Worm (Caenorhabditis elegans) whole organism, L1 larva: Measurements from ENCODE around the gene sdz-10.

Source experiments
- ceh-90 ChIP-seq: sonication (generic microtip); optimal IDR thresholded peaks from 2 replicates; lab custom pipeline; 2016; ENCODE audit warnings: missing genetic modification characterization, missing compliant biosample characterization
- efl-1 ChIP-seq, 4 experiments: fragments of 150-350 bp; optimal IDR thresholded peaks in 3 of 4; peaks in 1 of 4; 1 replicate in 1 of 4; 2 replicates in 3 of 4; lab custom pipeline; 2014; ENCODE audit warnings: missing biosample characterization in 2 of 4, missing genetic modification characterization in 2 of 4, missing genetic modification reagents in 2 of 4
- egl-27 ChIP-seq, 2 experiments: fragments of 150-350 bp in 1 of 2; sonication (generic microtip); optimal IDR thresholded peaks; 3 replicates each; lab custom pipeline; 2017 to 2018; ENCODE audit warnings: missing biosample characterization in 2 of 2, missing genetic modification characterization in 2 of 2, missing genetic modification reagents in 2 of 2
- fkh-10 ChIP-seq: sonication (generic microtip); optimal IDR thresholded peaks from 2 replicates; lab custom pipeline; 2017; ENCODE audit warnings: missing biosample characterization, missing genetic modification reagents, missing genetic modification characterization
- lin-15B ChIP-seq: fragments of 150-350 bp; sonication (generic microtip); optimal IDR thresholded peaks from 3 replicates; lab custom pipeline; 2014; ENCODE audit warnings: missing biosample characterization, missing genetic modification characterization
- mab-9 ChIP-seq: fragments of 200-800 bp; sonication (Bioruptor generic); IDR thresholded peaks from 2 replicates; pipeline ENCODE4 v1.3.6; 2022; ENCODE audit warnings: missing genetic modification reagents, missing genetic modification characterization, missing compliant biosample characterization
- mdl-1 ChIP-seq, 2 experiments: fragments of 150-350 bp; optimal IDR thresholded peaks; 2 replicates each; lab custom pipeline; 2014 to 2017; ENCODE audit warnings: missing biosample characterization in 2 of 2, missing genetic modification characterization in 2 of 2, inconsistent platforms in 1 of 2
- nhr-11 ChIP-seq: fragments of 150-350 bp; optimal IDR thresholded peaks from 2 replicates; lab custom pipeline; 2014; ENCODE audit warnings: missing biosample characterization, missing genetic modification characterization
- nhr-77 ChIP-seq: fragments of 150-350 bp; optimal IDR thresholded peaks from 2 replicates; lab custom pipeline; 2014; ENCODE audit warnings: missing biosample characterization, missing genetic modification characterization
- snpc-4 ChIP-seq: fragments of 150-350 bp; optimal IDR thresholded peaks from 2 replicates; lab custom pipeline; 2014; ENCODE audit warnings: missing biosample characterization, missing genetic modification characterization
- tbx-2 ChIP-seq: sonication (generic microtip); optimal IDR thresholded peaks from 2 replicates; lab custom pipeline; 2016; ENCODE audit warnings: missing genetic modification characterization, missing compliant biosample characterization
- zag-1 ChIP-seq: fragments of 150-350 bp; optimal IDR thresholded peaks from 2 replicates; lab custom pipeline; 2014; ENCODE audit warnings: missing biosample characterization, missing genetic modification characterization

DNA sequence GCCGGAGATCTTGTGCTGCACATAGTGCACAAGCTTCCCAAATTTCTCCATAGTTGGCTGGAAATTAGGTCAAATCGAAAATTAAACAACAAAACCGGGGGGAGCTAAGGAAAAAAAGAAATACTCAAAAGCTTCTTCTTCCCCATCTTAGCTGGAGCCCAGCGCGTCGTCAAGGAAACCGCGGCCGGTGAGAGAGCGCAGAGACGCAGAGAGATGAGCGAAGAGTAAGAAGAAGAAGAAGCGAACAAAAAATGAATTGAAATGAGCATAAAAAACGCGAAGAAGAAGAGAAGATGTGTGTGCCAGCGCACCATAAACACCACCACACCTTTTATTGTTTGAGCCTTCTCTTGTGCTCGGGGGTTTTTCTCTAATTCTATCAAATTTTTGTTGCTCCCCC, 36.9 kb downstream of the sdz-10 start, which contains the start of gene wdr-31:
- TF ChIP-seq snpc-4 (no peak), egl-27 (tag; optimal IDR thresholded peaks at IDR 0.05; lab: Kevin White, UChicago) (no peak), nhr-11 (tag; lab: Kevin White, UChicago) (no peak), fkh-10 (GFP tag; lab: Kevin White, UChicago) (no peak), lin-15B (tag; lab: Kevin White, UChicago) (no peak), mdl-1 (tag; optimal IDR thresholded peaks at IDR 0.05; lab: Kevin White, UChicago) (no peak), zag-1 (no peak), mab-9 (GFP tag; lab: Robert Waterston, UW) (no peak), tbx-2 (no peak), efl-1 (optimal IDR thresholded peaks at IDR 0.05; lab: Kevin White, UChicago) (no peak), efl-1 (GFP tag; optimal IDR thresholded peaks at IDR 0.05 in 1 of 2; lab: Kevin White, UChicago) (no peak), ceh-90 (tag; lab: Kevin White, UChicago) (no peak), nhr-77 (no peak)
